Fruit fly (Drosophila melanogaster): ENCODE measurements around the gene CG12268.

Gene CG12268

DNA sequence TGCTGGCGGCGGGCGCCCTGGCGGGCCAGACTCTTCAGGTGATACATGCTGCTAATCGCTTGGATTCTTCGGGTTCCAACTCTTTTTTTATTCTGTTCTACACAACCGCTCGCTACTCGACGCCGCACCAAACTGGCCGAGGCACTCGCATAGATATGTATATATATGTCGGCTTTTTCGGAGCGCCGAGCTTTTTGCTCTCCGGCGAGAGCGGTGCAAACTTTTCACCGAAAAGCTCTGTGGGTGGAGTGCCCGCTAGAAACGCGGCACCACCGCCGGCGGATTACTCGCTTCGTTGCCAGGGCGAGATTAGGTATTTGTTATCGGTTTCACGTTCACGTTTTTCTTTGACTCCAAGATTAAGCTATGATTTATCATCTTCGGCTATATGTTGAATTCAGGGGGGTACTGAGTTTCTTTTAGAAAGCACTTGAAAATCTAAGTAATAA, 5.2 kb downstream of the CG12268 start, which contains the start of gene Gdh:
TSS of gene Gdh (minus strand) at position 137 of the 449 bp plus-strand sequence.
- TF ChIP-seq da (GFP tag; optimal IDR thresholded peaks at IDR 0.05) = no peak
- TF ChIP-seq en (GFP tag; optimal IDR thresholded peaks at IDR 0.05) = no peak
- no peak for TF ChIP-seq CG1602 (GFP tag; optimal IDR thresholded peaks at IDR 0.05)
- TF ChIP-seq pan (optimal IDR thresholded peaks at IDR 0.05) = no peak
- peak in 1 of 2 experiments; percentile 34 for TF ChIP-seq pan (GFP tag; optimal IDR thresholded peaks at IDR 0.05 in 1 of 2, IDR thresholded peaks at IDR 0.05 in 1 of 2)
- peak; percentile 23 for TF ChIP-seq p53 (GFP tag; optimal IDR thresholded peaks at IDR 0.05)
- no peak for TF ChIP-seq crp (GFP tag; optimal IDR thresholded peaks at IDR 0.05)
- TF ChIP-seq fru (optimal IDR thresholded peaks at IDR 0.05) = no peak
- TF ChIP-seq Lhr (GFP tag; optimal IDR thresholded peaks at IDR 0.05) = no peak
- no peak for TF ChIP-seq TFAM (GFP tag; optimal IDR thresholded peaks at IDR 0.05)
- peak; percentile 36; the same call in 1 of the 3 replicates for TF ChIP-seq row (GFP tag; IDR thresholded peaks at IDR 0.05)
- no peak for TF ChIP-seq Bteb2 (GFP tag; optimal IDR thresholded peaks at IDR 0.05)
- TF ChIP-seq Fer3 (tag; optimal IDR thresholded peaks at IDR 0.05) = no peak
- TF ChIP-seq wdn (GFP tag; IDR thresholded peaks at IDR 0.05) = no peak
- TF ChIP-seq kni (GFP tag; optimal IDR thresholded peaks at IDR 0.05) = no peak
- TF ChIP-seq CG7786 (GFP tag; optimal IDR thresholded peaks at IDR 0.05) = no peak
- peak; percentile 26 for TF ChIP-seq NfI (GFP tag; optimal IDR thresholded peaks at IDR 0.05)
- TF ChIP-seq CG15479 (GFP tag; optimal IDR thresholded peaks at IDR 0.05) = no peak
- peak; percentile 54; the same call in 1 of the 3 replicates for TF ChIP-seq CG34224 (GFP tag; IDR thresholded peaks at IDR 0.05; ENCODE audit: partially characterized antibody)
- TF ChIP-seq bigmax (GFP tag; optimal IDR thresholded peaks at IDR 0.05) = no peak
- no peak for TF ChIP-seq nerfin-1 (tag; optimal IDR thresholded peaks at IDR 0.05)
- TF ChIP-seq Fer2 (tag; optimal IDR thresholded peaks at IDR 0.05) = no peak
- TF ChIP-seq unc-4 (GFP tag; IDR thresholded peaks at IDR 0.05; ENCODE audit: partially characterized antibody) = peak; percentile 59
- no peak for TF ChIP-seq CG30020 (tag; optimal IDR thresholded peaks at IDR 0.05)
- no peak for TF ChIP-seq Optix (GFP tag; IDR thresholded peaks at IDR 0.05)
- TF ChIP-seq HHEX (GFP tag; optimal IDR thresholded peaks at IDR 0.05) = peak; percentile 6
- TF ChIP-seq CG17802 (tag; optimal IDR thresholded peaks at IDR 0.05) = no peak
- no peak for TF ChIP-seq HLH3B (GFP tag; IDR thresholded peaks at IDR 0.05)
- TF ChIP-seq CG6175 (GFP tag; IDR thresholded peaks at IDR 0.05) = no peak
- no peak for TF ChIP-seq Elba2 (GFP tag; optimal IDR thresholded peaks at IDR 0.05)
- TF ChIP-seq sisA (GFP tag; IDR thresholded peaks at IDR 0.05) = no peak
- TF ChIP-seq mld (GFP tag; IDR thresholded peaks at IDR 0.05; ENCODE audit: partially characterized antibody) = no peak
- 0 out of 2 replicates have a peak, but pooled peaks have one; percentile 49 for TF ChIP-seq rib (GFP tag; IDR thresholded peaks at IDR 0.05)
- no peak for TF ChIP-seq Sry-β (GFP tag; optimal IDR thresholded peaks at IDR 0.05)
- no peak; the same call in 2 of the 3 replicates for TF ChIP-seq CG11695 (GFP tag; IDR thresholded peaks at IDR 0.05)
- TF ChIP-seq salm (tag; optimal IDR thresholded peaks at IDR 0.05) = no peak
- TF ChIP-seq MBD-R2 (GFP tag; IDR thresholded peaks at IDR 0.05) = peak; percentile 14; the same call in 1 of the 2 replicates
- no peak for TF ChIP-seq CG1024 (GFP tag; IDR thresholded peaks at IDR 0.05)
- peak; percentile 22 for TF ChIP-seq CG17359 (tag; optimal IDR thresholded peaks at IDR 0.05)
- no peak for TF ChIP-seq odd (GFP tag; optimal IDR thresholded peaks at IDR 0.05)
- TF ChIP-seq CG14014 (GFP tag; IDR thresholded peaks at IDR 0.05) = no peak
- TF ChIP-seq pnt (GFP tag; optimal IDR thresholded peaks at IDR 0.05) = no peak
- TF ChIP-seq h (optimal IDR thresholded peaks at IDR 0.05) = no peak
- TF ChIP-seq cg (GFP tag; optimal IDR thresholded peaks at IDR 0.05) = no peak
- no peak for TF ChIP-seq H15 (GFP tag; IDR thresholded peaks at IDR 0.05)
- peak; percentile 35 for TF ChIP-seq Nf-YC (tag; optimal IDR thresholded peaks at IDR 0.05)
- TF ChIP-seq gsb (GFP tag; IDR thresholded peaks at IDR 0.05) = 0 out of 2 replicates have a peak, but pooled peaks have one; percentile 6
- peak; percentile 58 for TF ChIP-seq grn (GFP tag; optimal IDR thresholded peaks at IDR 0.05)
- TF ChIP-seq CG12155 (GFP tag; optimal IDR thresholded peaks at IDR 0.05) = peak; percentile 99
- no peak for TF ChIP-seq Opbp (GFP tag; IDR thresholded peaks at IDR 0.05; ENCODE audit: partially characterized antibody)
- TF ChIP-seq tna (GFP tag; IDR thresholded peaks at IDR 0.05; ENCODE audit: partially characterized antibody) = peak; percentile 65; the same call in 1 of the 2 replicates

All from whole organism, embryonic.